Fruit fly (Drosophila melanogaster) whole organism: Measurements from ENCODE around the gene Rh5.

Experiments used
- CG8478 ChIP-seq: fragments of >200 bp; optimal IDR thresholded peaks from 2 replicates; lab custom pipeline; 2018; ENCODE audit warnings: inconsistent platforms
- Dll ChIP-seq: fragments of >200 bp; optimal IDR thresholded peaks from 2 replicates; lab custom pipeline; 2017
- EcR ChIP-seq, 2 experiments: fragments of >200 bp; optimal IDR thresholded peaks; 2 replicates each; lab custom pipeline; 2017; ENCODE audit warnings: missing biosample characterization in 2 of 2, missing genetic modification characterization in 2 of 2, missing genetic modification reagents in 2 of 2
- pan ChIP-seq: fragments of >200 bp; optimal IDR thresholded peaks from 2 replicates; lab custom pipeline; 2017
- psq ChIP-seq: fragments of >200 bp; optimal IDR thresholded peaks from 2 replicates; lab custom pipeline; 2017
- usp ChIP-seq: fragments of >200 bp; optimal IDR thresholded peaks from 2 replicates; lab custom pipeline; 2017; ENCODE audit warnings: missing biosample characterization, missing genetic modification characterization, mixed read lengths

DNA sequence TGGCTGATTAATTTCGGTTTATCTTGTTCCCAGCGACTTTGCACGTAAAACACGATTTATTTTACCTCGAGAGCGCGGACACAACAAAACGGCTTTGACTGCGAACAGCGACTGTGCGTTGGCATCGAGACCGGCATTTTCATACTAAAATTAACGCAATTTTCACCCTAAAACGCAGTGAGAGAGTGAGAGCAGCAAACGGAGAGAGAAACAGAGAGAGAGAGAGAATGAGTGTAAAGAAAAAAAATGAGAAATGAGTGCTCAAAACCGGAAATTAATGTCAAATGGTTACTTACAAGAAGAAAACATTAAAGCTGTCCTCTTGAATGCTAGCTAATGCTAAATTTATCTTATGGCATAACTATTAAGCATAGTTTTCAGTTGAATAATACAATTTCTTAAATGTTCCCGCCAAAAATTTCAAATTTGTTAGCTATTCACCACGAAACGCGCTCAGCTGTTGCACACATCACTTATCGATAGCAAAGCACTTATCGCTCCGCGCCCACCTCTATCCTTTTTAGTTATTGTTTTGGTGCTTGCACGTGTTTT is 48.0 kb downstream of the Rh5 start, which contains the start of the genes JhI-21, RpL7-like and CG34164:
- TF ChIP-seq CG8478 (lab: Kevin White, UChicago) (no peak), usp (GFP tag; lab: Kevin White, UChicago) (no peak), pan (no peak), EcR (GFP tag; optimal IDR thresholded peaks at IDR 0.05; lab: Kevin White, UChicago) (no peak), psq (no peak), Dll (no peak)
